Fruit fly (Drosophila melanogaster) whole organism, pupa: Measurements from ENCODE around the gene Pen.

ENCODE experiments used
- CG10348 ChIP-seq: fragments of 200-800 bp; sonication (Bioruptor generic); IDR thresholded peaks from 2 replicates; pipeline ENCODE4 v1.3.6; 2022; ENCODE audit warnings: missing biosample characterization, missing genetic modification characterization
- CG13204 ChIP-seq: fragments of 200-800 bp; sonication (Bioruptor generic); optimal IDR thresholded peaks from 2 replicates; lab custom pipeline; 2018; ENCODE audit warnings: missing biosample characterization, mild to moderate bottlenecking, missing genetic modification characterization, moderate library complexity
- CG14655 ChIP-seq: fragments of 200-800 bp; sonication (Bioruptor generic); optimal IDR thresholded peaks from 3 replicates; lab custom pipeline; 2017; ENCODE audit warnings: mild to moderate bottlenecking, missing biosample characterization, missing genetic modification reagents, missing genetic modification characterization
- CG15710 ChIP-seq: fragments of 200-800 bp; sonication (Bioruptor generic); optimal IDR thresholded peaks from 2 replicates; lab custom pipeline; 2018; ENCODE audit warnings: missing biosample characterization, mild to moderate bottlenecking, missing genetic modification characterization, moderate library complexity
- CG34367 ChIP-seq: fragments of 200-800 bp; sonication (Bioruptor generic); optimal IDR thresholded peaks from 2 replicates; lab custom pipeline; 2018; ENCODE audit warnings: missing biosample characterization, mild to moderate bottlenecking, missing genetic modification characterization
- CG8301 ChIP-seq: fragments of 200-800 bp; sonication (Bioruptor generic); optimal IDR thresholded peaks from 2 replicates; lab custom pipeline; 2018; ENCODE audit warnings: missing biosample characterization, mild to moderate bottlenecking, missing genetic modification characterization
- CG9948 ChIP-seq: fragments of 200-800 bp; sonication (Bioruptor generic); optimal IDR thresholded peaks from 2 replicates; lab custom pipeline; 2018; ENCODE audit warnings: missing biosample characterization, mild to moderate bottlenecking, missing genetic modification characterization, moderate library complexity
- Ets98B ChIP-seq: fragments of 200-800 bp; sonication (Bioruptor generic); IDR thresholded peaks from 2 replicates; pipeline ENCODE4 v1.3.6; 2022; ENCODE audit warnings: missing biosample characterization, missing genetic modification characterization
- Pif1A ChIP-seq: fragments of 200-800 bp; sonication (Bioruptor generic); optimal IDR thresholded peaks from 3 replicates; lab custom pipeline; 2016; ENCODE audit warnings: missing biosample characterization, missing genetic modification characterization
- Pif1B ChIP-seq: fragments of 200-800 bp; sonication (Bioruptor generic); optimal IDR thresholded peaks from 3 replicates; lab custom pipeline; 2016; ENCODE audit warnings: missing biosample characterization, missing genetic modification characterization
- Snoo ChIP-seq: fragments of 200-800 bp; sonication (Bioruptor generic); optimal IDR thresholded peaks from 3 replicates; lab custom pipeline; 2017; ENCODE audit warnings: missing biosample characterization, mild to moderate bottlenecking, missing genetic modification characterization, inconsistent platforms
- fd96Ca ChIP-seq: fragments of 200-800 bp; sonication (Bioruptor generic); IDR thresholded peaks from 3 replicates; pipeline ENCODE4 v1.3.6; 2022; ENCODE audit warnings: missing biosample characterization, missing genetic modification characterization
- gl ChIP-seq: fragments of 200-800 bp; sonication (Bioruptor generic); optimal IDR thresholded peaks from 2 replicates; lab custom pipeline; 2018; ENCODE audit warnings: missing biosample characterization, mild to moderate bottlenecking, missing genetic modification characterization
- rn ChIP-seq: fragments of 200-800 bp; sonication (Bioruptor generic); IDR thresholded peaks from 2 replicates; pipeline ENCODE4 v1.3.6; 2022; ENCODE audit warnings: missing biosample characterization, missing genetic modification characterization

DNA sequence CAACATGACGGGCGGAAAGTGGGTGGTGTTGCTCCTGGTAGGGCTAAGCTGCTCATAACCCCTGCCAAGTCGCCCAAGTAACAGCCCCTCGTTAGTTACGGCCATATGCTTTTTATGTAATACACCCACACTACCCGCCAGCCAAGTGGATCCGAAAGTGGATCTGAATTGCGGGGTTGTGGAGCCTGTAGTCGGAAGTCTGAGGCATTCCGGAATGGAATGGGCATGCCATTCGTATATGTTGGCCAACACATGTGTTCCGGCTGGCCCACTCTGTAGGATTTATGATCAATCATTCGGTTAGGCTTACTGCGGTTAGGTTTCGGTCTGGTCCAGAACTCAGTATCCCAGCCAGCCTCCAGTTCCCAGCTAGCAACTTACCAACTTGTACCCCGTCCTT, 39.4 kb downstream of the Pen start:
- no peak for TF ChIP-seq fd96Ca
- no peak for TF ChIP-seq rn (GFP tag; lab: Robert Waterston, UW)
- TF ChIP-seq Pif1A (GFP tag; lab: Kevin White, UChicago), result no peak
- TF ChIP-seq CG10348 (GFP tag; lab: Robert Waterston, UW), result no peak
- no peak for TF ChIP-seq Pif1B (GFP tag; lab: Kevin White, UChicago)
- no peak for TF ChIP-seq CG34367
- TF ChIP-seq CG8301 (tag; lab: Kevin White, UChicago), result no peak
- TF ChIP-seq Ets98B (GFP tag; lab: Robert Waterston, UW), result no peak
- TF ChIP-seq CG15710 (tag; lab: Kevin White, UChicago), result no peak
- no peak for TF ChIP-seq Snoo (tag; lab: Kevin White, UChicago)
- TF ChIP-seq CG9948 (tag; lab: Kevin White, UChicago), result no peak
- TF ChIP-seq CG14655 (GFP tag; lab: Kevin White, UChicago), result no peak
- no peak for TF ChIP-seq CG13204 (GFP tag; lab: Kevin White, UChicago)
- TF ChIP-seq gl (tag; lab: Kevin White, UChicago), result no peak
